Worm (Caenorhabditis elegans) whole organism, dauer: ENCODE results near the gene cutl-21.

Experiments used
- unc-62 ChIP-seq: sonication (generic microtip); optimal IDR thresholded peaks from 2 replicates; lab custom pipeline; 2017; ENCODE audit warnings: missing biosample characterization, missing genetic modification reagents, missing genetic modification characterization

Gene cutl-21

ce11 chrX:994678-995077, 9.5 kb upstream of the cutl-21 start:
- TF ChIP-seq unc-62 (GFP tag; lab: Kevin White, UChicago) = no peak

ce11 chrX:1005026-1005425, 889 bp downstream of the cutl-21 start:
- no peak for TF ChIP-seq unc-62 (GFP tag; lab: Kevin White, UChicago)

- TF ChIP-seq unc-62 (GFP tag; lab: Kevin White, UChicago) = no peak
These were observed 5.4 kb downstream of the cutl-21 start for ce11 chrX:1009512-1009911.

- TF ChIP-seq unc-62 (GFP tag; lab: Kevin White, UChicago) = no peak
These were observed 6.7 kb downstream of the cutl-21 start for ce11 chrX:1010627-1011452.

- TF ChIP-seq unc-62 (GFP tag; lab: Kevin White, UChicago) = no peak
These were observed 8.3 kb downstream of the cutl-21 start for ce11 chrX:1012385-1012866.

- no peak for TF ChIP-seq unc-62 (GFP tag; lab: Kevin White, UChicago)
These were observed 10.6 kb downstream of the cutl-21 start for ce11 chrX:1014708-1015107.

- TF ChIP-seq unc-62 (GFP tag; lab: Kevin White, UChicago) = no peak
These were observed 13.3 kb downstream of the cutl-21 start, which contains the start of the genes F55A4.13 and nlf-1 for ce11 chrX:1017456-1017855. Gene F55A4.13, minus strand, starts transcription at chrX:1017556. Gene nlf-1, minus strand, starts transcription at chrX:1017567.

ce11 chrX:1018586-1018985, 14.4 kb downstream of the cutl-21 start:
- no peak for TF ChIP-seq unc-62 (GFP tag; lab: Kevin White, UChicago)

- TF ChIP-seq unc-62 (GFP tag; lab: Kevin White, UChicago) = no peak
These were observed 17.7 kb downstream of the cutl-21 start for ce11 chrX:1021835-1022311.

- TF ChIP-seq unc-62 (GFP tag; lab: Kevin White, UChicago) = no peak
These were observed 20.9 kb downstream of the cutl-21 start, which contains the start of gene F55A4.3 for ce11 chrX:1025010-1025409. Gene F55A4.3, minus strand, starts transcription at chrX:1025110.

ce11 chrX:1026722-1027121, 22.6 kb downstream of the cutl-21 start:
- no peak for TF ChIP-seq unc-62 (GFP tag; lab: Kevin White, UChicago)

- TF ChIP-seq unc-62 (GFP tag; lab: Kevin White, UChicago) = no peak
These were observed 23.2 kb downstream of the cutl-21 start for ce11 chrX:1027370-1027769.

- no peak for TF ChIP-seq unc-62 (GFP tag; lab: Kevin White, UChicago)
These were observed 26.7 kb downstream of the cutl-21 start for ce11 chrX:1030867-1031266.

- no peak for TF ChIP-seq unc-62 (GFP tag; lab: Kevin White, UChicago)
These were observed 31.0 kb downstream of the cutl-21 start, which contains the start of the genes stau-1 and sec-22 for ce11 chrX:1035039-1035598. Gene stau-1, minus strand, starts transcription at chrX:1035286. Gene sec-22, plus strand, starts transcription at chrX:1035548.

ce11 chrX:1038347-1038746, 34.2 kb downstream of the cutl-21 start, which contains the start of gene F55A4.7:
Gene F55A4.7, minus strand, starts transcription at chrX:1038447.
- TF ChIP-seq unc-62 (GFP tag; lab: Kevin White, UChicago) = no peak

ce11 chrX:1044327-1044726, 40.2 kb downstream of the cutl-21 start:
- TF ChIP-seq unc-62 (GFP tag; lab: Kevin White, UChicago) = no peak
